Worm (Caenorhabditis elegans): Measurements from ENCODE around the gene Y73F8A.1159.

- TF ChIP-seq zip-5 (tag; optimal IDR thresholded peaks at IDR 0.05) (no peak), unc-86 (tag; optimal IDR thresholded peaks at IDR 0.05) (no peak), ceh-31 (tag; optimal IDR thresholded peaks at IDR 0.05) (no peak), nhr-11 (tag; optimal IDR thresholded peaks at IDR 0.05) (no peak), C08G9.2 (tag; optimal IDR thresholded peaks at IDR 0.05) (no peak), pha-2 (tag; optimal IDR thresholded peaks at IDR 0.05) (no peak), dmd-4 (tag; optimal IDR thresholded peaks at IDR 0.05; ENCODE audit: borderline replicate concordance) (no peak), tbx-2 (tag; optimal IDR thresholded peaks at IDR 0.05) (no peak), ref-2 (tag; optimal IDR thresholded peaks at IDR 0.05) (no peak)
Observed at ce11 chrIV:15391549-15391948, 722 bp upstream of the Y73F8A.1159 start.

All from whole organism, late embryonic.